Fruit fly (Drosophila melanogaster) Kc167 (cell line): ENCODE data around the gene CG14304.

Experiments used
- Myc ChIP-seq: fragments of >200 bp; optimal IDR thresholded peaks from 2 replicates; lab custom pipeline; 2017; ENCODE audit warnings: missing external identifiers
- Sin3A ChIP-seq: fragments of >200 bp; optimal IDR thresholded peaks from 2 replicates; lab custom pipeline; 2018; ENCODE audit warnings: missing external identifiers
- h ChIP-seq: fragments of >200 bp; optimal IDR thresholded peaks from 3 replicates; lab custom pipeline; 2018; ENCODE audit warnings: missing external identifiers
- insv ChIP-seq: fragments of >200 bp; optimal IDR thresholded peaks from 3 replicates; lab custom pipeline; 2018; ENCODE audit warnings: missing external identifiers
- psq ChIP-seq: fragments of >200 bp; optimal IDR thresholded peaks from 2 replicates; lab custom pipeline; 2017; ENCODE audit warnings: missing external identifiers
- ttk ChIP-seq: sonication (Bioruptor generic); optimal IDR thresholded peaks from 2 replicates; lab custom pipeline; 2017; ENCODE audit warnings: missing external identifiers

CG14304 gene

DNA sequence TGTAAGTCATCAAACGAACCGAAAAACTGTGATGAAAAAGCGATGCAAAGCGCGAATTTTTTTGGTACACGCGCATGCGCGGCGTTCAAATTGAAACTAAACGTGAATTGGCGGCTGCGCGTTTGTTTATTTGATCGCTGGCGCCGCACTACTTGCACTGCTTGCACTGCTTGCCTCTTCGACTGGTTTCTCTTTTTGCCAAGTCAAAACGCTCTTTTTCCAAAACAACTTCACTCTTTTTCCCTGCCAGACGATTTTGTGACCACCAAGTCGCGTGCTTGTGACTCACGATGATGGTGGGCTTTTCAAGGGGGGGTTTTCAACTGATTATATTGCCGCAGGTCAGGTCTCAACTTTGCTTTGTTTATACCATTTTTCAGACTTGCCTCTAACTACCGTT lies at the start of gene CG14304:
TSS of gene CG14304 (minus strand) at position 98 of the 400 bp plus-strand sequence.
- TF ChIP-seq Sin3A (lab: Kevin White, UChicago) (no peak), ttk (lab: Kevin White, UChicago) (no peak), insv (lab: Kevin White, UChicago) (no peak), h (no peak), psq (lab: Kevin White, UChicago) (no peak), Myc (no peak)

dm6 chr3R:18670441-18671111 lies 49.4 kb upstream of the CG14304 start:
- no peak for TF ChIP-seq ttk (lab: Kevin White, UChicago)
- TF ChIP-seq Sin3A (lab: Kevin White, UChicago) = no peak
- TF ChIP-seq h = no peak
- no peak for TF ChIP-seq psq (lab: Kevin White, UChicago)
- no peak for TF ChIP-seq Myc
- TF ChIP-seq insv (lab: Kevin White, UChicago) = no peak

DNA sequence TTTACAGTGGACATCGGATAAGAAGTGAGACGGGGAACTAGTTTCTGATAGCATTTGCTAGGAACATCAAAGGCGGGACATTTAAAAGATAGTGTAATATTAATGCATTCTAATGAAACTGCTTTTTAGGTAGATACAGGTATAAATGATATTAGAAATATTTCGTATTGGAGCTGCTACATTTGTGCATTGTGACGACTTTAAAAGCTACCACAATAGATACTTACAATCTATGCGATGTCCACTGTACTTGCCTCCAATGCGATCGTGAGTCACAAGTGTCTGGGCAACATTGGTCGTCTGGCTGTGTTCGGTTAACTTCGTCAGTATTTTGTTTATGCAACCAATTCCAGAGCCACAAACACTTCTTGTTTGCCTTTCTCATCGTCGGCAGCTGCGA lies 48.7 kb upstream of the CG14304 start:
- TF ChIP-seq h (no peak), Sin3A (lab: Kevin White, UChicago) (no peak), ttk (lab: Kevin White, UChicago) (no peak), Myc (no peak), insv (lab: Kevin White, UChicago) (no peak), psq (lab: Kevin White, UChicago) (no peak)

DNA sequence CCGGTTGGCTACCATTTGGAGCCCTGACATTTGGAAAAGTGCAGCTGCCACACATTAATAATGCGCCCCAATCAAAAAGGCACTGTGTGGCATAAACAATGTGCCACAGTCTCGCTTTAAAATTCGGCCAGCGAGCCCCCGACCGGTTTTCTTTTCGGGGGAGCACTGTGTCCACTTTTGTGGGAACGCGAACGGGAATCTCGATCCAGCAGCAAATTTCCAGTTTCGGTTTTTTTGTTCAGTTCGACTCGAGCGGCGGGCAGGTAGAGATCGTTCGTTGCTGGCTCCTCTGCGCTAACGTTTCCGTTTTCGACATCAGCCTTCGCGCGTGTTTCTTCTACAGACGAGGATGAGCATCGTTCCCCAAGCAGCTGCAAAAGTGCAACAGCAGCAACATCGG lies 48.0 kb upstream of the CG14304 start, which contains the start of gene CG7702:
TSS of gene CG7702 (plus strand) at position 239 of the 400 bp plus-strand sequence.
- no peak for TF ChIP-seq Sin3A (lab: Kevin White, UChicago)
- no peak for TF ChIP-seq ttk (lab: Kevin White, UChicago)
- no peak for TF ChIP-seq h
- TF ChIP-seq Myc = no peak
- no peak for TF ChIP-seq insv (lab: Kevin White, UChicago)
- no peak for TF ChIP-seq psq (lab: Kevin White, UChicago)

DNA sequence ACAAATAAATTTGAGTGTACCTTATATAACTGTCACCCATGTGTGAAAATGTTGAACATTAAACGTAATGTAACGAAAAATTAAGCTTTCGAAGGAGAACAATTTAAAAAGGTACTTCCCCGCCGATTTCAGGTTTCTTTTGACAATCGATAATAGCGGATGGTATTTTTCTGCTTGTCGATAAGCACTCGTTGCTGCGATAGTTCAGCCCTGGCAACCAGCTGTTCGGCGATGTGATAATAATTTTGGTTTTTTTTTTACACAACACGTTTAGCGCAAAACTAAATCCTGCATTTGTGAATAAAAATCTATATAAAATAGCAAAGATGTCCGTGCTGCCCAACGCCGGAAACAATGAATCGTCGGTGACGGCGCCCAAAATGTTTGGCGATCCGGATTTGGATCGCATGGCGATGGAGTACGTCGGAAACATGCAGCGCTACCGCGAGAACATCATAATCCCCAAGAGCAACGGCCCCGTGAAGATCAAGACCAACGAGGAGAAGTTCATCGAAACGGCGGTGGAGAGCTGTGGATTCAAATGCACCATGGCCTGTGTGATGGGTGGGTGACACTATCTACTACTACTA lies 46.6 kb upstream of the CG14304 start, which contains the start of gene CG31229:
TSS of gene CG31229 (plus strand) at position 194 of the 590 bp plus-strand sequence.
- TF ChIP-seq Myc = no peak
- TF ChIP-seq insv (lab: Kevin White, UChicago) = no peak
- TF ChIP-seq ttk (lab: Kevin White, UChicago) = no peak

DNA sequence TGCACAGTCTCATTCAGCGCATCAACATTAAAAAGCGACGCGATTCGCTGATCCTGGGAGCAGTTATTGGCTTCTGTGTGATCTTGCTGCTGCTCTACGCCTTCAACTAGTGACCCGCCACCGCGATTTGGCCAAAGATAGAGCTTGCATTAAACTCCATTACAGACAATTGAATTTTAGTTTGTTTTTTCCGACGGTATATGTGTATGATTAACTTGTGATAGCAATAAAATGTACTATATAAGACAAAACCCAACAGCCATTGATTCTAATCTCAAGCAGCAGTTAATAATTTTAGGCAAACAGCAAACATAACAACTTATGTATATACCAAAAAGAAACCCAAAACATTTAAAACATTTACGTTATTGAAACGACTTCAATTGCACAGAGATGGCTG lies 43.9 kb upstream of the CG14304 start, which contains the start of gene CG31231:
TSS of gene CG31231 (plus strand) at position 301 of the 400 bp plus-strand sequence.
- TF ChIP-seq Sin3A (lab: Kevin White, UChicago) = no peak
- no peak for TF ChIP-seq Myc
- TF ChIP-seq ttk (lab: Kevin White, UChicago) = no peak
- no peak for TF ChIP-seq insv (lab: Kevin White, UChicago)
- TF ChIP-seq h = no peak

- no peak for TF ChIP-seq h
Measured at dm6 chr3R:18663525-18663924, 42.4 kb upstream of the CG14304 start, which contains the start of the genes Cpsf73 and Gos28. Gene Cpsf73 (minus strand): TSS chr3R:18663552. Gene Gos28 (plus strand): TSS chr3R:18663738.

DNA sequence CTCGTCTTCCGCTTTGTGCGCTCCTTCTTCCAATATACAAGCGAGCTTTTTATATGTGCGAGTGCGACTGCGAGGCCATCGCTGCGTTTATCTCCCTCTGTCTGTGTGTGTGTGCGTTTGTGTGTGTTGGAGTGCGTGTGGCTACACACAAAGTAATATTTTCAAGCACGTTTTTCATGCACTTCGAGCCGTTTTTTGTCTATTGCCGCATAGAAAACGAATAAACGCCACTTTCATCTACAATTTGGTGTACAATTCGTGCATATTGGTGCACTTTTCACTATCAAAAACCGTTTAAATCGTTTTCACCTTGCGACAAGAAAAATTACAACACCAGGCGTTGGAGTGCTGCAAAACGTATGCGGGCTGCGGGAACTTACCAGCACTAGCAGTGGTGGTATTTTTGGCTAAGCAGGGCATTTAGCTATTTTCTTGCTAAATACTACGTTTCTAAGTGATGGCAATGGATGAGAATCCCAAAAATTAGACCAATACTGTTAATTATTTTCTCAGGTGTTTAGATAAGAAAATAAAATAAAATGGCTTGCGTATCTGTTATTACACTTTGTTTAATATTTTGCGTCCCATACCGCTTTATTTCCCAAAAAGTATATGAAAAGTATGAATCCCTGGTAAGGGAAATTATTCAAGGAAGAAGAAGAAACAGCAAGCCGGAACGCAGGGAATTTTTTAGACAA lies 38.0 kb upstream of the CG14304 start, which contains the start of the genes CG31224 and CstF64:
TSS of gene CG31224 (minus strand) at position 365 of the 698 bp plus-strand sequence.
TSS of gene CstF64 (plus strand) at position 674 of the 698 bp plus-strand sequence.
- TF ChIP-seq Myc (no peak), insv (lab: Kevin White, UChicago) (no peak), Sin3A (lab: Kevin White, UChicago) (no peak), psq (lab: Kevin White, UChicago) (no peak), h (no peak), ttk (lab: Kevin White, UChicago) (no peak)

dm6 chr3R:18658380-18658944 lies 37.3 kb upstream of the CG14304 start:
- no peak for TF ChIP-seq ttk (lab: Kevin White, UChicago)
- no peak for TF ChIP-seq Myc
- no peak for TF ChIP-seq h
- no peak for TF ChIP-seq Sin3A (lab: Kevin White, UChicago)
- no peak for TF ChIP-seq insv (lab: Kevin White, UChicago)
- no peak for TF ChIP-seq psq (lab: Kevin White, UChicago)

DNA sequence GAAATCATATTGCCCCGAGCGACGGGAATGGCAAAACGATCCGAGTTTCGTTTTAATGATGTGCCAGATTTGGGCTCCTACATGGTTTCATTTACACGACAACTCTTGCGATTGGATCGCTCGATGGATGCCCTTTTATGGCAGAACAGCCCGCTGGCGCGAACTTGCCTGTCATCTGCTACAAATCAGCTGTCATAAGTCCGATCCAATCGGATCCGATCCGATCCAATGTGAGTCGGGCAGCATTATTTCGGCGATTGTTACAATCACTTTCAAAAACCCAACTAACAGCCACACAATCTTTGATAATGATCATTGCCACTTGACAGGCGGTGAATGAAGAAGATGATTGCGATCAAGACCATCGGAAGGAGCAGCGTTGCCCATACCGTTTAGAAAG lies 22.5 kb upstream of the CG14304 start:
- TF ChIP-seq psq (lab: Kevin White, UChicago) (no peak), h (no peak), Myc (no peak), ttk (lab: Kevin White, UChicago) (no peak), insv (lab: Kevin White, UChicago) (no peak), Sin3A (lab: Kevin White, UChicago) (no peak)

dm6 chr3R:18641242-18641757 lies 20.2 kb upstream of the CG14304 start, which contains the start of gene CG14301:
Gene CG14301 (minus strand): TSS chr3R:18641457.
- TF ChIP-seq Sin3A (lab: Kevin White, UChicago) (no peak), psq (lab: Kevin White, UChicago) (no peak), Myc (no peak), h (no peak), insv (lab: Kevin White, UChicago) (no peak), ttk (lab: Kevin White, UChicago) (no peak)
